Fruit fly (Drosophila melanogaster): ENCODE measurements around the gene CG15021.

The CG15021 gene

DNA sequence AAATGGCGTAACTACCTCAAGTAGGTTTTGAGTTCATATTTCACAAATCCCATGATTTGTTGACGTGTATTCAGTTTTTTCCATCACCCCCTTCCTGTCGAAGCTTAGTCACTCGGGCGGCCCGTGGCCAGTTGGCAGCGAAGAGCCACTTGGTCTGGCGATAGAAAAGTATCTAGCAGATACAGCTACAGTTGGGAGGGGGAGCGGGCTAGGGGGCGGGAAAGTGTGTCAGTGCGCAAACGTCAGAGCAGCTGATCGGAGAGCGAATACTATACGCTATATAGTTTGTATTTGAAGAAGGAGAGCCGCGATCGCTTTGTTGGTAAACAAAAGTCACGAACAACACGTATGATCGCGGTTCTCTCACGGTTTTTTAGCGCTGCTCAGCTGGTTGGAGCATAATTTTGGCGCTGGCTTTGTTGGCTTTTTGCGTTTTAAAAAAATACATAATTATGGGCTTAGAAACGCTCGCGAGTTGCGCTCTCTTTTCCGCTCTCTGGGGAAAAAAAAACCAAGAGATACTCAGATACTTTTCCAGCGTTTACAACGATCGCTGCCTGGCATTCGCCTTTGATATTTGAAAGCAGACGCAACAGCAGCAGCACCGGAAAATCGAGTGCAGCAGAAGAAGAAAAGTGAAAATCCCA, 22.6 kb upstream of the CG15021 start (continued):
- TF ChIP-seq CG1233 (GFP tag; optimal IDR thresholded peaks at IDR 0.05) (no peak), CG5245 (GFP tag; optimal IDR thresholded peaks at IDR 0.05) (no peak), Sry-δ (GFP tag; optimal IDR thresholded peaks at IDR 0.05) (no peak), dm (GFP tag; optimal IDR thresholded peaks at IDR 0.05) (no peak), lmd (GFP tag; IDR thresholded peaks at IDR 0.05) (no peak; the same call in 1 of the 2 replicates), Hr39 (optimal IDR thresholded peaks at IDR 0.05) (no peak), CTCF (GFP tag; optimal IDR thresholded peaks at IDR 0.05) (no peak), chif (GFP tag; optimal IDR thresholded peaks at IDR 0.05) (no peak), phol (tag; optimal IDR thresholded peaks at IDR 0.05) (no peak), dimm (GFP tag; IDR thresholded peaks at IDR 0.05) (no peak), hkb (optimal IDR thresholded peaks at IDR 0.05) (no peak), hkb (GFP tag; IDR thresholded peaks at IDR 0.05) (no peak), HmgZ (tag; optimal IDR thresholded peaks at IDR 0.05) (peak; percentile 45), CG33557 (GFP tag; optimal IDR thresholded peaks at IDR 0.05) (no peak), bab2 (GFP tag; optimal IDR thresholded peaks at IDR 0.05) (no peak), Bdp1 (GFP tag; optimal IDR thresholded peaks at IDR 0.05) (no peak), Pdp1 (GFP tag; optimal IDR thresholded peaks at IDR 0.05) (no peak), CG32532 (GFP tag; IDR thresholded peaks at IDR 0.05) (peak; percentile 50), Opbp (GFP tag; IDR thresholded peaks at IDR 0.05; ENCODE audit: partially characterized antibody) (no peak), Poxn (GFP tag; IDR thresholded peaks at IDR 0.05) (no peak), fd102C (GFP tag; optimal IDR thresholded peaks at IDR 0.05) (no peak), CG15479 (GFP tag; optimal IDR thresholded peaks at IDR 0.05) (no peak), gt (GFP tag; IDR thresholded peaks at IDR 0.05) (no peak), Deaf1 (tag; optimal IDR thresholded peaks at IDR 0.05) (peak; percentile 47), CG31365 (tag; optimal IDR thresholded peaks at IDR 0.05) (no peak), bcd (GFP tag; optimal IDR thresholded peaks at IDR 0.05) (no peak), CG10366 (GFP tag; IDR thresholded peaks at IDR 0.05) (peak; percentile 45), CG12236 (GFP tag; optimal IDR thresholded peaks at IDR 0.05) (no peak), ftz-f1 (GFP tag; optimal IDR thresholded peaks at IDR 0.05) (peak; percentile 50), unc-4 (GFP tag; IDR thresholded peaks at IDR 0.05; ENCODE audit: partially characterized antibody) (peak; percentile 52), CG13296 (GFP tag; optimal IDR thresholded peaks at IDR 0.05) (peak; percentile 21), stc (GFP tag; IDR thresholded peaks at IDR 0.05) (no peak), CG4617 (GFP tag; optimal IDR thresholded peaks at IDR 0.05; ENCODE audit: borderline replicate concordance) (no peak), CG6272 (GFP tag; IDR thresholded peaks at IDR 0.05) (no peak), pan (optimal IDR thresholded peaks at IDR 0.05) (no peak), pan (GFP tag; optimal IDR thresholded peaks at IDR 0.05 in 1 of 2, IDR thresholded peaks at IDR 0.05 in 1 of 2) (no peak), CG10565 (GFP tag; optimal IDR thresholded peaks at IDR 0.05) (no peak), Mad (GFP tag; optimal IDR thresholded peaks at IDR 0.05) (no peak), CG6689 (GFP tag; IDR thresholded peaks at IDR 0.05) (no peak), zen (tag; optimal IDR thresholded peaks at IDR 0.05) (no peak), CG1024 (GFP tag; IDR thresholded peaks at IDR 0.05) (no peak), E2f2 (GFP tag; IDR thresholded peaks at IDR 0.05) (no peak), nerfin-2 (GFP tag; IDR thresholded peaks at IDR 0.05; ENCODE audit: partially characterized antibody) (no peak), slou (GFP tag; optimal IDR thresholded peaks at IDR 0.05) (no peak), Elba2 (GFP tag; optimal IDR thresholded peaks at IDR 0.05) (no peak), aop (GFP tag; IDR thresholded peaks at IDR 0.05) (no peak), CG3407 (GFP tag; optimal IDR thresholded peaks at IDR 0.05) (no peak), CG43689 (GFP tag; IDR thresholded peaks at IDR 0.05) (no peak), da (GFP tag; optimal IDR thresholded peaks at IDR 0.05) (no peak), CG7271 (tag; optimal IDR thresholded peaks at IDR 0.05) (no peak), CG7987 (GFP tag; optimal IDR thresholded peaks at IDR 0.05) (peak; percentile 99), crc (GFP tag; optimal IDR thresholded peaks at IDR 0.05) (no peak), lilli (GFP tag; optimal IDR thresholded peaks at IDR 0.05) (no peak)
